Fruit fly (Drosophila melanogaster) whole organism, adult: ENCODE data around the gene CG4168.

Experiments used
- CG11617 ChIP-seq: fragments of 200-800 bp; sonication (Bioruptor generic); optimal IDR thresholded peaks from 2 replicates; lab custom pipeline; 2017; ENCODE audit warnings: mild to moderate bottlenecking, missing biosample characterization, missing genetic modification reagents, missing genetic modification characterization
- CG12768 ChIP-seq: fragments of 200-800 bp; sonication (Bioruptor generic); optimal IDR thresholded peaks from 2 replicates; lab custom pipeline; 2017; ENCODE audit warnings: missing biosample characterization, missing genetic modification characterization, mild to moderate bottlenecking, moderate library complexity, missing genetic modification reagents
- CG14711 ChIP-seq: fragments of 200-800 bp; sonication (Bioruptor generic); optimal IDR thresholded peaks from 2 replicates; lab custom pipeline; 2018; ENCODE audit warnings: missing biosample characterization, mild to moderate bottlenecking, missing genetic modification characterization, moderate library complexity
- CG1620 ChIP-seq: fragments of 200-800 bp; sonication (Bioruptor generic); optimal IDR thresholded peaks from 2 replicates; lab custom pipeline; 2016; ENCODE audit warnings: missing biosample characterization, missing genetic modification characterization
- CG33017 ChIP-seq: fragments of 200-800 bp; sonication (Bioruptor generic); optimal IDR thresholded peaks from 2 replicates; lab custom pipeline; 2018; ENCODE audit warnings: missing biosample characterization, mild to moderate bottlenecking, missing genetic modification characterization, moderate library complexity
- CG5204 ChIP-seq: fragments of 200-800 bp; sonication (Bioruptor generic); optimal IDR thresholded peaks from 2 replicates; lab custom pipeline; 2016; ENCODE audit warnings: missing biosample characterization, missing genetic modification characterization
- CG7045 ChIP-seq: fragments of 200-800 bp; sonication (Bioruptor generic); optimal IDR thresholded peaks from 2 replicates; lab custom pipeline; 2017; ENCODE audit warnings: missing biosample characterization, mild to moderate bottlenecking, missing genetic modification characterization
- CG7101 ChIP-seq: fragments of 200-800 bp; sonication (Bioruptor generic); optimal IDR thresholded peaks from 2 replicates; lab custom pipeline; 2018; ENCODE audit warnings: missing biosample characterization, mild to moderate bottlenecking, missing genetic modification characterization, moderate library complexity
- Clk ChIP-seq: fragments of 200-800 bp; sonication (Bioruptor generic); optimal IDR thresholded peaks from 2 replicates; lab custom pipeline; 2017; ENCODE audit warnings: missing biosample characterization, missing genetic modification characterization
- Crg-1 ChIP-seq: fragments of 200-800 bp; sonication (Bioruptor generic); optimal IDR thresholded peaks from 2 replicates; lab custom pipeline; 2016; ENCODE audit warnings: missing biosample characterization, missing genetic modification characterization
- Hr96 ChIP-seq: fragments of 200-800 bp; sonication (Bioruptor generic); optimal IDR thresholded peaks from 2 replicates; lab custom pipeline; 2016; ENCODE audit warnings: missing biosample characterization, missing genetic modification characterization
- Mnt ChIP-seq: fragments of 200-800 bp; sonication (Bioruptor generic); optimal IDR thresholded peaks from 2 replicates; lab custom pipeline; 2016; ENCODE audit warnings: missing biosample characterization, mild to moderate bottlenecking, missing genetic modification characterization
- bab1 ChIP-seq: fragments of 200-800 bp; sonication (Bioruptor generic); optimal IDR thresholded peaks from 3 replicates; lab custom pipeline; 2019; ENCODE audit warnings: missing biosample characterization, mild to moderate bottlenecking, missing genetic modification characterization, moderate library complexity
- cic ChIP-seq: fragments of 200-800 bp; sonication (Bioruptor generic); optimal IDR thresholded peaks from 2 replicates; lab custom pipeline; 2017; ENCODE audit warnings: missing biosample characterization, mild to moderate bottlenecking, missing genetic modification characterization, moderate library complexity
- cnc ChIP-seq, 2 experiments: fragments of >200 bp; optimal IDR thresholded peaks; 2 replicates each; lab custom pipeline; 2017
- kay ChIP-seq: fragments of 200-800 bp; sonication (Bioruptor generic); peaks from one replicate; lab custom pipeline; 2016; ENCODE audit warnings: missing biosample characterization, missing genetic modification characterization, borderline replicate concordance
- ovo ChIP-seq: fragments of 200-800 bp; sonication (Bioruptor generic); optimal IDR thresholded peaks from 2 replicates; lab custom pipeline; 2016; ENCODE audit warnings: missing biosample characterization, missing genetic modification characterization
- pad ChIP-seq: fragments of 200-800 bp; sonication (Bioruptor generic); optimal IDR thresholded peaks from 3 replicates; lab custom pipeline; 2017; ENCODE audit warnings: missing biosample characterization, missing genetic modification characterization, mild to moderate bottlenecking, moderate library complexity, missing genetic modification reagents
- tj ChIP-seq: fragments of 200-800 bp; sonication (Bioruptor generic); optimal IDR thresholded peaks from 3 replicates; lab custom pipeline; 2017; ENCODE audit warnings: missing biosample characterization, mild to moderate bottlenecking, missing genetic modification characterization, moderate library complexity
- toe ChIP-seq: fragments of 200-800 bp; sonication (Bioruptor generic); optimal IDR thresholded peaks from 2 replicates; lab custom pipeline; 2016; ENCODE audit warnings: missing biosample characterization, missing genetic modification characterization

The CG4168 gene

DNA sequence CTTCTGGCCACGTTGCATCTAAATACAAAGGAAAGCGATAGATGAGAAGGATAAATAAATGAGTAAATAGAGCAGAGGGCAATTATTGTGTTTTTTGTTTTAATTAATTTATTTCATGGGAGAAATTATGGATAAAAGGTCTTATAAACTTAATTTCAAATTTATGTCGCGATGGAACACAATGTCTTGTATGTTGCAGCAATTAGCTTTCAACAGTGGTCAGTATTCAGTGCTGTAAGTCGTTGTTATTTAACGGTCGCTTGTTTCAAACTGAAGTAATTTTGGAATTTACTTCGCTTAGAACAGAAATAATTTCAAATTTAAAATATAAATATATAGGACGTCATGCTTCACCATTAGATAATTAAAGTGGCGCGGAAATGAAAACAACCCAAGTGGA is 82.3 kb downstream of the CG4168 start:
- TF ChIP-seq Crg-1, result no peak
- peak; percentile 1 for TF ChIP-seq toe (GFP tag; lab: Kevin White, UChicago)
- TF ChIP-seq Clk (GFP tag; lab: Kevin White, UChicago), result no peak
- no peak for TF ChIP-seq CG1620 (GFP tag; lab: Kevin White, UChicago)
- TF ChIP-seq CG7045 (GFP tag; lab: Kevin White, UChicago), result no peak
- peak; percentile 7 for TF ChIP-seq pad (GFP tag; lab: Kevin White, UChicago)
- TF ChIP-seq Mnt (GFP tag; lab: Kevin White, UChicago), result no peak
- no peak for TF ChIP-seq CG12768
- no peak for TF ChIP-seq CG7101
- TF ChIP-seq cic (GFP tag; lab: Kevin White, UChicago), result no peak

DNA sequence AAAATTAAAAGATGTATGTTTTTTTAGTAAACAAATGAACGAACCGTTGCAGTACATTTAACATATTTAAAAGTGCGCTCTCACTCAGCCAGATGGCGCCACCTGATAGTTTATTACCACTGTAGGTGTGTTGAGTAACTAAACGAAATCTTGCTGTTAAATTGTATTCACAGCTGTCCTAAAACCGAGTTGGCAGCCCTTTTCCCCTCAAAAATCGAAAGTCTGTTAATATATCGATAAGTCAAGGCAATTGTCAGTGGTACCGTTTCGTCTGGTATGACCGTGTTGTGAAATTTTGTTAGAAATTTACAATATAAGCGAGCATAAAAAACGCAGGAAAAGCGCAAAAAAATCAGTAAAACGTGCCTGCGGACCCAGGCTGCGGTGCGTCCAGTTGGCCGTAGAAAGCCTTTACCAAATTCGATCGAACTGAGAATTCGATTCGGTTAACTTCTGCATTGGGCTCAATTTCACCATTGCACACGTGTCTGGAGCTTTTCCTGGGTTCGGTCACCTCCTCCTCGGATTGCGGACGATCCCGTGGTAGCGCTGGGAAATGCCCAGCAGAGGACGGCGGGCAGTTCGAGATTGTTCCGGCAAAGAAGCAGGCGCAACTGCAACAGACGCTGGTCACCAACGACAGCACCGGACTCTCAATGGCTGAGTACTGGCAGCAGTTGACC is 86.9 kb downstream of the CG4168 start, which contains the start of gene stc:
Gene stc, plus strand, starts transcription at position 247 of the 683 bp plus-strand sequence.
- no peak for TF ChIP-seq CG11617 (GFP tag; lab: Kevin White, UChicago)
- no peak for TF ChIP-seq CG5204
- peak; percentile 33 for TF ChIP-seq CG1620 (GFP tag; lab: Kevin White, UChicago)
- TF ChIP-seq bab1 (GFP tag; lab: Kevin White, UChicago), result peak; percentile 23
- no peak for TF ChIP-seq kay
- peak; percentile 34 for TF ChIP-seq toe (GFP tag; lab: Kevin White, UChicago)
- no peak for TF ChIP-seq ovo (GFP tag; lab: Kevin White, UChicago)
- peak; percentile 43 for TF ChIP-seq Hr96 (GFP tag; lab: Kevin White, UChicago)
- peak; percentile 23 for TF ChIP-seq CG14711
- no peak for TF ChIP-seq CG7045 (GFP tag; lab: Kevin White, UChicago)
- TF ChIP-seq CG12768, result no peak
- TF ChIP-seq CG33017 (tag; lab: Kevin White, UChicago), result no peak
- no peak for TF ChIP-seq cic (GFP tag; lab: Kevin White, UChicago)
- peak; percentile 100 for TF ChIP-seq pad (GFP tag; lab: Kevin White, UChicago)
- peak; percentile 53 for TF ChIP-seq Mnt (GFP tag; lab: Kevin White, UChicago)
- peak; percentile 0 for TF ChIP-seq Crg-1
- TF ChIP-seq Clk (GFP tag; lab: Kevin White, UChicago), result no peak
- peak; percentile 18 for TF ChIP-seq CG7101
- no peak for TF ChIP-seq tj
- TF ChIP-seq cnc (optimal IDR thresholded peaks at IDR 0.05; lab: Kevin White, UChicago), result no peak
